Worm (Caenorhabditis elegans): ENCODE results near the gene R11A8.1.

ce11 chrIV:10388263-10388662 lies 31.3 kb upstream of the R11A8.1 start, which contains the start of gene R10H10.3:
- TF ChIP-seq fos-1 (tag; optimal IDR thresholded peaks at IDR 0.05) (no peak), ceh-20 (GFP tag; IDR thresholded peaks at IDR 0.05) (no peak), nhr-76 (tag; optimal IDR thresholded peaks at IDR 0.05) (no peak), dpl-1 (GFP tag; optimal IDR thresholded peaks at IDR 0.05) (no peak), snpc-4 (tag; optimal IDR thresholded peaks at IDR 0.05) (no peak), ama-1 (optimal IDR thresholded peaks at IDR 0.05) (no peak), pqm-1 (tag; optimal IDR thresholded peaks at IDR 0.05) (peak; percentile 97), lsy-2 (tag; optimal IDR thresholded peaks at IDR 0.05) (no peak), fkh-10 (GFP tag; optimal IDR thresholded peaks at IDR 0.05) (no peak)

Measured in whole organism, L4 larva.